Fruit fly (Drosophila melanogaster): Measurements from ENCODE around the gene Tbh.

Gene Tbh

dm6 chrX:7972363-7972942 lies 23.0 kb upstream of the Tbh start (continued):
- TF ChIP-seq CG17829 (tag; optimal IDR thresholded peaks at IDR 0.05) (peak; percentile 82), CG32767 (GFP tag; IDR thresholded peaks at IDR 0.05) (peak; percentile 77), CG18599 (GFP tag; optimal IDR thresholded peaks at IDR 0.05) (peak; percentile 93), mirr (GFP tag; optimal IDR thresholded peaks at IDR 0.05) (no peak), gt (GFP tag; IDR thresholded peaks at IDR 0.05) (peak; percentile 58), peb (GFP tag; IDR thresholded peaks at IDR 0.05) (peak; percentile 75), gem (tag; optimal IDR thresholded peaks at IDR 0.05) (peak; percentile 93), CG13775 (GFP tag; optimal IDR thresholded peaks at IDR 0.05) (peak; percentile 77), gro (GFP tag; optimal IDR thresholded peaks at IDR 0.05) (peak; percentile 47), CG33557 (GFP tag; optimal IDR thresholded peaks at IDR 0.05) (peak; percentile 71), Adf1 (GFP tag; IDR thresholded peaks at IDR 0.05) (no peak; the same call in 1 of the 2 replicates), CG7839 (tag; optimal IDR thresholded peaks at IDR 0.05) (peak; percentile 92), Lim3 (GFP tag; IDR thresholded peaks at IDR 0.05) (peak; percentile 62; the same call in 1 of the 2 replicates), CG6683 (GFP tag; optimal IDR thresholded peaks at IDR 0.05) (peak; percentile 73), trem (tag; optimal IDR thresholded peaks at IDR 0.05) (peak; percentile 67), YL-1 (GFP tag; optimal IDR thresholded peaks at IDR 0.05) (peak; percentile 28), Nf-YC (tag; optimal IDR thresholded peaks at IDR 0.05) (peak; percentile 16), CG18011 (GFP tag; optimal IDR thresholded peaks at IDR 0.05) (peak; percentile 66), CG11695 (GFP tag; IDR thresholded peaks at IDR 0.05) (peak; percentile 88), CG10959 (GFP tag; IDR thresholded peaks at IDR 0.05) (peak; percentile 82), CG7987 (GFP tag; optimal IDR thresholded peaks at IDR 0.05) (peak; percentile 60), GATAe (GFP tag; conservative IDR thresholded peaks at IDR 0.05) (peak; percentile 38; the same call in 1 of the 2 replicates), eve (GFP tag; optimal IDR thresholded peaks at IDR 0.05) (peak in 1 of 2 experiments; percentile 94), CG9876 (GFP tag; optimal IDR thresholded peaks at IDR 0.05) (no peak), vvl (GFP tag; IDR thresholded peaks at IDR 0.05) (peak; percentile 95), Drgx (GFP tag; IDR thresholded peaks at IDR 0.05) (peak; percentile 90), disco-r (GFP tag; optimal IDR thresholded peaks at IDR 0.05) (peak; percentile 60), fd3F (GFP tag; optimal IDR thresholded peaks at IDR 0.05) (peak; percentile 75), Hr51 (GFP tag; optimal IDR thresholded peaks at IDR 0.05) (peak; percentile 40 to 91), CG7556 (GFP tag; optimal IDR thresholded peaks at IDR 0.05) (peak; percentile 90), maf-S (GFP tag; optimal IDR thresholded peaks at IDR 0.05) (peak; percentile 33), CG12659 (GFP tag; optimal IDR thresholded peaks at IDR 0.05) (peak; percentile 82), Mad (GFP tag; optimal IDR thresholded peaks at IDR 0.05) (peak; percentile 68), CG1792 (GFP tag; optimal IDR thresholded peaks at IDR 0.05) (peak; percentile 34), h (optimal IDR thresholded peaks at IDR 0.05) (no peak), lab (GFP tag; optimal IDR thresholded peaks at IDR 0.05) (peak; percentile 94), CG2116 (GFP tag; optimal IDR thresholded peaks at IDR 0.05) (peak; percentile 49), slbo (GFP tag; IDR thresholded peaks at IDR 0.05) (peak; percentile 80), Hmx (GFP tag; optimal IDR thresholded peaks at IDR 0.05) (no peak), pho (GFP tag; optimal IDR thresholded peaks at IDR 0.05) (no peak), nom (GFP tag; optimal IDR thresholded peaks at IDR 0.05) (peak; percentile 87), CG15601 (tag; optimal IDR thresholded peaks at IDR 0.05) (peak; percentile 88), CG34376 (GFP tag; optimal IDR thresholded peaks at IDR 0.05) (peak; percentile 55), mam (GFP tag; optimal IDR thresholded peaks at IDR 0.05) (peak; percentile 58), CG6854 (GFP tag; optimal IDR thresholded peaks at IDR 0.05) (peak; percentile 79), ara (GFP tag; IDR thresholded peaks at IDR 0.05) (peak; percentile 94), NFAT (GFP tag; IDR thresholded peaks at IDR 0.05) (0 out of 2 replicates have a peak, but pooled peaks have one; percentile 11), ato (GFP tag; IDR thresholded peaks at IDR 0.05; ENCODE audit: partially characterized antibody) (no peak), bsh (GFP tag; optimal IDR thresholded peaks at IDR 0.05) (peak; percentile 76 to 95), CG12155 (GFP tag; optimal IDR thresholded peaks at IDR 0.05) (peak; percentile 65)

Measured in whole organism, embryonic.